Fruit fly (Drosophila melanogaster): ENCODE data around the gene CG4842.

dm6 chr3L:16359219-16359748 lies 8.9 kb upstream of the CG4842 start, which contains the start of gene ringer:
- no peak for TF ChIP-seq CG10669 (GFP tag; optimal IDR thresholded peaks at IDR 0.05)
- no peak for TF ChIP-seq Lpt (GFP tag; optimal IDR thresholded peaks at IDR 0.05)
- no peak for TF ChIP-seq Smox (GFP tag; optimal IDR thresholded peaks at IDR 0.05)
- no peak for TF ChIP-seq CG15336 (GFP tag; IDR thresholded peaks at IDR 0.05)
- TF ChIP-seq Ets96B (tag; optimal IDR thresholded peaks at IDR 0.05): no peak
- TF ChIP-seq CG6854 (GFP tag; optimal IDR thresholded peaks at IDR 0.05): no peak
- TF ChIP-seq fd85E (GFP tag; optimal IDR thresholded peaks at IDR 0.05): no peak
- TF ChIP-seq Sox14 (GFP tag; optimal IDR thresholded peaks at IDR 0.05): no peak
